Worm (Caenorhabditis elegans) whole organism, midembryonic: ENCODE data around the gene F41G3.20.

ENCODE experiments used
- T22C8.4 ChIP-seq: fragments of 200-800 bp; sonication (Bioruptor generic); IDR thresholded peaks from 2 replicates; pipeline ENCODE4 v1.3.6; 2022; ENCODE audit warnings: missing genetic modification characterization, missing compliant biosample characterization
- cog-1 ChIP-seq: sonication (generic microtip); optimal IDR thresholded peaks from 2 replicates; lab custom pipeline; 2016; ENCODE audit warnings: missing genetic modification characterization, missing compliant biosample characterization
- flt-1 ChIP-seq: fragments of 200-800 bp; sonication (Bioruptor generic); IDR thresholded peaks from 2 replicates; pipeline ENCODE4 v1.3.6; 2022; ENCODE audit warnings: missing genetic modification characterization, missing compliant biosample characterization
- med-1 ChIP-seq: sonication (generic microtip); optimal IDR thresholded peaks from 2 replicates; lab custom pipeline; 2017; ENCODE audit warnings: missing genetic modification characterization, mild to moderate bottlenecking, missing compliant biosample characterization, antibody characterized with exemption, missing genetic modification reagents; ENCODE audit not compliant: insufficient read depth
- ref-1 ChIP-seq: fragments of 200-800 bp; sonication (Bioruptor generic); conservative IDR thresholded peaks from 2 replicates; pipeline ENCODE4 v1.3.6; 2022; ENCODE audit warnings: missing genetic modification reagents, missing genetic modification characterization, missing compliant biosample characterization
- tab-1 ChIP-seq: fragments of 200-800 bp; sonication (Bioruptor generic); IDR thresholded peaks from 2 replicates; pipeline ENCODE4 v1.3.6; 2022; ENCODE audit warnings: missing genetic modification characterization, missing compliant biosample characterization
- ztf-23 ChIP-seq: fragments of 200-800 bp; sonication (Bioruptor generic); IDR thresholded peaks from 2 replicates; pipeline ENCODE4 v1.3.6; 2022; ENCODE audit warnings: missing genetic modification reagents, missing genetic modification characterization, missing compliant biosample characterization
- ztf-29 ChIP-seq: fragments of 200-800 bp; sonication (Bioruptor generic); IDR thresholded peaks from 2 replicates; pipeline ENCODE4 v1.3.6; 2022; ENCODE audit warnings: missing genetic modification reagents, missing genetic modification characterization, missing compliant biosample characterization

DNA sequence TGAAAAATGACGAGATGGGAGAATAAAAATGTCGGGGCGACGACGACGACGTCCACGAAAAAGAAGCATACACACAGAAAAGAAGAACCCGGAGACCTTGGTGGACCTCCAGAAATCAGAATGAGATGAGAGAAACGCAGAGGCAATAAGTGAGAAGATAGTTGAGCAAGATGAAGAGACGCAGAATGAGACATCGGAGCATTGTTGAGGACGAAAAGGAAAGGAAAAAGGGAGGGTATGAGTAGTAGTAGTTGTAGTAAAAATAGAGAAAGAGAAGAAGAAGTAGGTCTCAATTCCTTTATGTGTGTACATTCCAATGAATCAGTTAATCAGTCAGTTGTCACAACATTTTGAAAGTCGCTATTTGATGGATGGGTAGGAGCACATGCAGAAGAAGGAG, 21.5 kb downstream of the F41G3.20 start, which contains the start of gene T14B4.8:
- TF ChIP-seq T22C8.4 (GFP tag; lab: Robert Waterston, UW) (no peak), tab-1 (GFP tag; lab: Robert Waterston, UW) (no peak), med-1 (GFP tag; lab: Kevin White, UChicago) (no peak), ztf-23 (no peak), ztf-29 (GFP tag; lab: Robert Waterston, UW) (no peak), ref-1 (no peak), flt-1 (GFP tag; lab: Robert Waterston, UW) (no peak), cog-1 (tag; lab: Kevin White, UChicago) (no peak)
